Worm (Caenorhabditis elegans) whole organism, L4 larva: ENCODE measurements around the gene C05D12.3.

Experiments
- T20F7.1 ChIP-seq: fragments of 200-800 bp; sonication (Bioruptor generic); optimal IDR thresholded peaks from 2 replicates; lab custom pipeline; 2018; ENCODE audit warnings: mild to moderate bottlenecking, missing genetic modification characterization, missing compliant biosample characterization
- Y105C5A.15 ChIP-seq: fragments of 200-800 bp; sonication (Bioruptor generic); IDR thresholded peaks from 2 replicates; pipeline ENCODE4 v1.3.6; 2022; ENCODE audit warnings: missing genetic modification characterization, missing compliant biosample characterization
- ZK546.5 ChIP-seq, 2 experiments: sonication (generic microtip); optimal IDR thresholded peaks; 2 replicates each; lab custom pipeline; 2017; ENCODE audit warnings: missing biosample characterization in 2 of 2, missing genetic modification characterization in 2 of 2
- ama-1 ChIP-seq: fragments of 150-350 bp; optimal IDR thresholded peaks from 2 replicates; lab custom pipeline; 2014; ENCODE audit warnings: inconsistent platforms, mixed read lengths
- daf-12 ChIP-seq: fragments of 150-350 bp; optimal IDR thresholded peaks from 2 replicates; lab custom pipeline; 2014; ENCODE audit warnings: missing biosample characterization, missing genetic modification reagents, missing genetic modification characterization
- dpl-1 ChIP-seq: fragments of 150-350 bp; optimal IDR thresholded peaks from 2 replicates; lab custom pipeline; 2014; ENCODE audit warnings: missing biosample characterization, missing genetic modification reagents, missing genetic modification characterization
- dve-1 ChIP-seq: sonication (generic microtip); optimal IDR thresholded peaks from 2 replicates; lab custom pipeline; 2017; ENCODE audit warnings: antibody characterized with exemption, mild to moderate bottlenecking, missing genetic modification characterization, missing compliant biosample characterization; ENCODE audit not compliant: insufficient read depth
- egl-27 ChIP-seq: sonication (generic microtip); optimal IDR thresholded peaks from 3 replicates; lab custom pipeline; 2017; ENCODE audit warnings: missing biosample characterization, missing genetic modification reagents, missing genetic modification characterization
- madf-9 ChIP-seq: fragments of 200-800 bp; sonication (Bioruptor generic); conservative IDR thresholded peaks from 2 replicates; pipeline ENCODE4 v1.3.6; 2022; ENCODE audit warnings: missing genetic modification reagents, missing genetic modification characterization, missing compliant biosample characterization
- nhr-28 ChIP-seq: fragments of 150-350 bp; optimal IDR thresholded peaks from 2 replicates; lab custom pipeline; 2014; ENCODE audit warnings: missing biosample characterization, missing genetic modification characterization
- snpc-1.2 ChIP-seq: fragments of 200-800 bp; sonication (Bioruptor generic); IDR thresholded peaks from 2 replicates; pipeline ENCODE4 v1.3.6; 2022; ENCODE audit warnings: missing genetic modification reagents, missing genetic modification characterization, missing compliant biosample characterization
- snpc-4 ChIP-seq: fragments of 150-350 bp; optimal IDR thresholded peaks from 2 replicates; lab custom pipeline; 2014; ENCODE audit warnings: missing biosample characterization, missing genetic modification characterization
- unc-62 ChIP-seq, 3 experiments: fragments of 150-350 bp in 1 of 3; sonication (generic microtip); optimal IDR thresholded peaks in 2 of 3; peaks in 1 of 3; 1 replicate in 1 of 3; 2 replicates in 2 of 3; lab custom pipeline; 2014 to 2017; ENCODE audit warnings: missing biosample characterization in 3 of 3, missing genetic modification characterization in 3 of 3, missing genetic modification reagents in 3 of 3, missing genotype in 1 of 3

- TF ChIP-seq daf-12 (tag; lab: Kevin White, UChicago) = no peak
- TF ChIP-seq snpc-1.2 (GFP tag; lab: Robert Waterston, UW) = no peak
- peak in 1 of 2 experiments; percentile 61 for TF ChIP-seq unc-62 (GFP tag; optimal IDR thresholded peaks at IDR 0.05 in 1 of 2; lab: Kevin White, UChicago)
- no peak for TF ChIP-seq unc-62 (tag; optimal IDR thresholded peaks at IDR 0.05; lab: Kevin White, UChicago)
- no peak for TF ChIP-seq ZK546.5 (tag; optimal IDR thresholded peaks at IDR 0.05; lab: Kevin White, UChicago)
- no peak for TF ChIP-seq snpc-4
- no peak for TF ChIP-seq dpl-1 (GFP tag; lab: Kevin White, UChicago)
- no peak for TF ChIP-seq ama-1
- TF ChIP-seq madf-9 (GFP tag; lab: Robert Waterston, UW) = no peak
- TF ChIP-seq Y105C5A.15 = no peak
- no peak for TF ChIP-seq T20F7.1 (GFP tag; lab: Kevin White, UChicago)
- TF ChIP-seq dve-1 (tag; lab: Kevin White, UChicago) = no peak
- TF ChIP-seq nhr-28 = no peak
- TF ChIP-seq egl-27 (tag; lab: Kevin White, UChicago) = no peak
Measured at ce11 chrII:11400386-11400785, 24.7 kb upstream of the C05D12.3 start.
